Worm (Caenorhabditis elegans): Measurements from ENCODE around the gene flp-21.

flp-21 gene

ce11 chrV:7830952-7831351 lies 37.8 kb downstream of the flp-21 start:
- TF ChIP-seq cog-1 (tag; optimal IDR thresholded peaks at IDR 0.05) (no peak), med-1 (GFP tag; optimal IDR thresholded peaks at IDR 0.05; ENCODE audit: insufficient read depth) (no peak), ref-1 (GFP tag; conservative IDR thresholded peaks at IDR 0.05) (no peak), klf-2 (GFP tag; conservative IDR thresholded peaks at IDR 0.05) (no peak), ztf-29 (GFP tag; IDR thresholded peaks at IDR 0.05) (no peak), T22C8.4 (GFP tag; IDR thresholded peaks at IDR 0.05) (no peak), tab-1 (GFP tag; IDR thresholded peaks at IDR 0.05) (no peak), ztf-23 (GFP tag; IDR thresholded peaks at IDR 0.05) (no peak), flt-1 (GFP tag; IDR thresholded peaks at IDR 0.05) (no peak)

ce11 chrV:7836911-7837310 lies 43.7 kb downstream of the flp-21 start, which contains the start of gene txt-5:
txt-5 (minus strand) TSS chrV:7837134.
- no peak for TF ChIP-seq ztf-23 (GFP tag; IDR thresholded peaks at IDR 0.05)
- no peak for TF ChIP-seq tab-1 (GFP tag; IDR thresholded peaks at IDR 0.05)
- TF ChIP-seq med-1 (GFP tag; optimal IDR thresholded peaks at IDR 0.05; ENCODE audit: insufficient read depth): no peak
- TF ChIP-seq ref-1 (GFP tag; conservative IDR thresholded peaks at IDR 0.05): no peak
- TF ChIP-seq cog-1 (tag; optimal IDR thresholded peaks at IDR 0.05): no peak
- no peak for TF ChIP-seq T22C8.4 (GFP tag; IDR thresholded peaks at IDR 0.05)
- TF ChIP-seq klf-2 (GFP tag; conservative IDR thresholded peaks at IDR 0.05): no peak
- TF ChIP-seq ztf-29 (GFP tag; IDR thresholded peaks at IDR 0.05): no peak
- TF ChIP-seq flt-1 (GFP tag; IDR thresholded peaks at IDR 0.05): no peak

ce11 chrV:7837809-7838208 lies 44.6 kb downstream of the flp-21 start, which contains the start of gene ttr-33:
ttr-33 (minus strand) TSS chrV:7837909.
- TF ChIP-seq ref-1 (GFP tag; conservative IDR thresholded peaks at IDR 0.05) (no peak), tab-1 (GFP tag; IDR thresholded peaks at IDR 0.05) (no peak), ztf-23 (GFP tag; IDR thresholded peaks at IDR 0.05) (no peak), ztf-29 (GFP tag; IDR thresholded peaks at IDR 0.05) (no peak), cog-1 (tag; optimal IDR thresholded peaks at IDR 0.05) (no peak), T22C8.4 (GFP tag; IDR thresholded peaks at IDR 0.05) (no peak), flt-1 (GFP tag; IDR thresholded peaks at IDR 0.05) (no peak), klf-2 (GFP tag; conservative IDR thresholded peaks at IDR 0.05) (no peak)

- TF ChIP-seq flt-1 (GFP tag; IDR thresholded peaks at IDR 0.05) (no peak), tab-1 (GFP tag; IDR thresholded peaks at IDR 0.05) (no peak), ref-1 (GFP tag; conservative IDR thresholded peaks at IDR 0.05) (no peak), klf-2 (GFP tag; conservative IDR thresholded peaks at IDR 0.05) (no peak), ztf-29 (GFP tag; IDR thresholded peaks at IDR 0.05) (no peak), cog-1 (tag; optimal IDR thresholded peaks at IDR 0.05) (no peak), T22C8.4 (GFP tag; IDR thresholded peaks at IDR 0.05) (no peak), ztf-23 (GFP tag; IDR thresholded peaks at IDR 0.05) (no peak), med-1 (GFP tag; optimal IDR thresholded peaks at IDR 0.05; ENCODE audit: insufficient read depth) (no peak)
Measured at ce11 chrV:7839485-7839884, 46.3 kb downstream of the flp-21 start, which contains the start of gene C37C3.12. C37C3.12 (minus strand) TSS chrV:7839585.

- no peak for TF ChIP-seq cog-1 (tag; optimal IDR thresholded peaks at IDR 0.05)
Measured at ce11 chrV:7842228-7842627, 49.1 kb downstream of the flp-21 start, which contains the start of gene grd-8. grd-8 (plus strand) TSS chrV:7842528.

Data from whole organism, midembryonic.